Worm (Caenorhabditis elegans) whole organism, midembryonic: ENCODE results near the gene rib-1.

Experiments used
- flt-1 ChIP-seq: fragments of 200-800 bp; sonication (Bioruptor generic); IDR thresholded peaks from 2 replicates; pipeline ENCODE4 v1.3.6; 2022; ENCODE audit warnings: missing genetic modification characterization, missing compliant biosample characterization
- klf-2 ChIP-seq: fragments of 200-800 bp; sonication (Bioruptor generic); conservative IDR thresholded peaks from 2 replicates; pipeline ENCODE4 v1.3.6; 2022; ENCODE audit warnings: missing genetic modification reagents, missing genetic modification characterization, missing compliant biosample characterization
- med-1 ChIP-seq: sonication (generic microtip); optimal IDR thresholded peaks from 2 replicates; lab custom pipeline; 2017; ENCODE audit warnings: missing genetic modification characterization, mild to moderate bottlenecking, missing compliant biosample characterization, antibody characterized with exemption, missing genetic modification reagents; ENCODE audit not compliant: insufficient read depth
- tab-1 ChIP-seq: fragments of 200-800 bp; sonication (Bioruptor generic); IDR thresholded peaks from 2 replicates; pipeline ENCODE4 v1.3.6; 2022; ENCODE audit warnings: missing genetic modification characterization, missing compliant biosample characterization
- ztf-29 ChIP-seq: fragments of 200-800 bp; sonication (Bioruptor generic); IDR thresholded peaks from 2 replicates; pipeline ENCODE4 v1.3.6; 2022; ENCODE audit warnings: missing genetic modification reagents, missing genetic modification characterization, missing compliant biosample characterization

ce11 chrIV:11568249-11568940 lies 10.2 kb upstream of the rib-1 start:
- TF ChIP-seq flt-1 (GFP tag; lab: Robert Waterston, UW) (no peak), med-1 (GFP tag; lab: Kevin White, UChicago) (no peak), tab-1 (no peak), ztf-29 (GFP tag; lab: Robert Waterston, UW) (no peak), klf-2 (GFP tag; lab: Robert Waterston, UW) (no peak)
